Fruit fly (Drosophila melanogaster): Measurements from ENCODE around the gene CG1572.

DNA sequence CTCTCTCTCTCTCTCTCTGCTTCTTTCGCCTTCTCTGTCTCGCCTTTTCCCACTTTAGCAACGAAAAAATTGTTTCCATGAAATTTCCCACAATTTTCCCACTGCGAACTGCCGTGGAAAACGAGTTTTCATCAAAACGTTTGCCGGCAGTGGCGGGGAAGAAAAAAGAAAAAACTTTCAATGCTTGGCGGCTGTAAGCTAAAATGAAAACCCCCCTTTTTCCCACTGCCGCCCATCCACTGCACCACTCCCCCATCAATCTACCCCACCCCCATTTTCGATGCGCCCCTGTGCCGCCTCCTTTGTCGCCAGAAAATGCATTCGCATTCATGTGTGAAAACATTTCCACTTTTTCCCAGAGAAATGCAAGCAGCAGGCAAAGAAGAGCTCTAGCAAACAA, 27.2 kb downstream of the CG1572 start:
- TF ChIP-seq CG8478 (optimal IDR thresholded peaks at IDR 0.05) (no peak), CTCF (optimal IDR thresholded peaks at IDR 0.05) (no peak)
